Worm (Caenorhabditis elegans): ENCODE results near the gene nca-2.

DNA sequence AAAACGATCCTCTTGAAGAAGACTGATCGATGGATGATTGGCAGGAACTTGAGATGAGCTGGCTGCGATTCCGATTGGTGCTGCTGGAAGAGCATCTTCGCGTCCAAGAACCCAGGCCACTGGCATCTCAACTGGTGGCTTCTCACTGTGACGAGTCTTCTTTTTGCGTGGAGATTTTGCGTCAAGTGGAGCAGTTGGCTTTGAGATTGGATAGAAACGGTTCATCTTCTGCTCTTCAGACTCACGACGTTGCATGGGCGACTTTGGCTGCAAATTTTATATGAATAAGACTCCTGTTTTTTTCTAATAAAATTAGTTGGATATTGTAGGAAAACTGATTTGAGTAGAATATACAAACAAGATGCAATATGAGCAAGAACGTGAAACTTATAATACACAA, 45.4 kb downstream of the nca-2 start:
- no peak for TF ChIP-seq nhr-77 (tag; optimal IDR thresholded peaks at IDR 0.05)
- no peak for TF ChIP-seq nhr-25 (tag; optimal IDR thresholded peaks at IDR 0.05)
- no peak for TF ChIP-seq elt-2 (tag; optimal IDR thresholded peaks at IDR 0.05)
- no peak for TF ChIP-seq R02D3.7 (tag; optimal IDR thresholded peaks at IDR 0.05)
